Fruit fly (Drosophila melanogaster) whole organism, embryonic: Measurements from ENCODE around the gene Snm1.

ENCODE experiments used
- Antp ChIP-seq: fragments of 200-800 bp; sonication (Bioruptor generic); optimal IDR thresholded peaks from 3 replicates; lab custom pipeline; 2016; ENCODE audit warnings: missing biosample characterization, missing genetic modification characterization
- Atf-2 ChIP-seq: fragments of 200-800 bp; sonication (Bioruptor generic); optimal IDR thresholded peaks from 2 replicates; lab custom pipeline; 2016; ENCODE audit warnings: missing biosample characterization, missing genetic modification characterization
- C15 ChIP-seq: fragments of 200-800 bp; sonication (Bioruptor generic); IDR thresholded peaks from 3 replicates; pipeline ENCODE4 v1.3.6; 2022; ENCODE audit warnings: missing biosample characterization, missing genetic modification characterization
- CG10267 ChIP-seq: fragments of 200-800 bp; sonication (Bioruptor generic); optimal IDR thresholded peaks from 2 replicates; lab custom pipeline; 2018; ENCODE audit warnings: missing biosample characterization, mild to moderate bottlenecking, missing genetic modification characterization, moderate library complexity
- CG10366 ChIP-seq: fragments of 200-800 bp; sonication (Bioruptor generic); IDR thresholded peaks from 2 replicates; pipeline ENCODE4 v1.3.6; 2022; ENCODE audit warnings: missing biosample characterization, missing genetic modification characterization
- CG10654 ChIP-seq: fragments of 200-800 bp; sonication (Bioruptor generic); optimal IDR thresholded peaks from 2 replicates; lab custom pipeline; 2016; ENCODE audit warnings: missing biosample characterization, missing genetic modification characterization
- CG11560 ChIP-seq: fragments of 200-800 bp; sonication (Bioruptor generic); IDR thresholded peaks from 3 replicates; pipeline ENCODE4 v1.3.6; 2022; ENCODE audit warnings: missing biosample characterization, missing genetic modification characterization
- CG12219 ChIP-seq: fragments of 200-800 bp; sonication (Bioruptor generic); optimal IDR thresholded peaks from 3 replicates; lab custom pipeline; 2018; ENCODE audit warnings: missing biosample characterization, mild to moderate bottlenecking, missing genetic modification characterization
- CG12659 ChIP-seq: fragments of 200-800 bp; sonication (Bioruptor generic); optimal IDR thresholded peaks from 3 replicates; lab custom pipeline; 2017; ENCODE audit warnings: mild to moderate bottlenecking, missing biosample characterization, missing genetic modification reagents, missing genetic modification characterization
- CG13296 ChIP-seq: fragments of 200-800 bp; sonication (Bioruptor generic); optimal IDR thresholded peaks from 3 replicates; lab custom pipeline; 2018; ENCODE audit warnings: missing biosample characterization, mild to moderate bottlenecking, missing genetic modification characterization
- CG13775 ChIP-seq: fragments of 200-800 bp; sonication (Bioruptor generic); optimal IDR thresholded peaks from 3 replicates; lab custom pipeline; 2017; ENCODE audit warnings: missing biosample characterization, mild to moderate bottlenecking, missing genetic modification characterization
- CG14050 ChIP-seq: fragments of 200-800 bp; sonication (Bioruptor generic); IDR thresholded peaks from 3 replicates; pipeline ENCODE4 v1.3.6; 2022; ENCODE audit warnings: missing biosample characterization, missing genetic modification characterization
- CG14667 ChIP-seq: fragments of 200-800 bp; sonication (Bioruptor generic); IDR thresholded peaks from 2 replicates; pipeline ENCODE4 v1.3.6; 2022; ENCODE audit warnings: missing biosample characterization, missing genetic modification characterization
- CG15601 ChIP-seq: fragments of 200-800 bp; sonication (Bioruptor generic); optimal IDR thresholded peaks from 3 replicates; lab custom pipeline; 2019; ENCODE audit warnings: missing biosample characterization, mild to moderate bottlenecking, missing genetic modification characterization, moderate library complexity
- CG16813 ChIP-seq: fragments of 200-800 bp; sonication (Bioruptor generic); IDR thresholded peaks from 3 replicates; pipeline ENCODE4 v1.3.6; 2022; ENCODE audit warnings: missing biosample characterization, missing genetic modification characterization; ENCODE audit not compliant: partially characterized antibody
- CG16815 ChIP-seq: fragments of 200-800 bp; sonication (Bioruptor generic); optimal IDR thresholded peaks from 3 replicates; lab custom pipeline; 2017; ENCODE audit warnings: missing biosample characterization, mild to moderate bottlenecking, missing genetic modification characterization
- CG6689 ChIP-seq: fragments of 200-800 bp; sonication (Bioruptor generic); IDR thresholded peaks from 2 replicates; pipeline ENCODE4 v1.3.6; 2022; ENCODE audit warnings: missing biosample characterization, missing genetic modification characterization
- CG8388 ChIP-seq: fragments of 200-800 bp; sonication (Bioruptor generic); optimal IDR thresholded peaks from 2 replicates; lab custom pipeline; 2019; ENCODE audit warnings: missing biosample characterization, mild to moderate bottlenecking, missing genetic modification characterization, moderate library complexity
- CG9932 ChIP-seq: fragments of 200-800 bp; sonication (Bioruptor generic); IDR thresholded peaks from 2 replicates; pipeline ENCODE4 v1.3.6; 2022; ENCODE audit warnings: missing biosample characterization, missing genetic modification characterization
- Chrac-16 ChIP-seq: fragments of 200-800 bp; sonication (Bioruptor generic); optimal IDR thresholded peaks from 3 replicates; lab custom pipeline; 2016; ENCODE audit warnings: missing biosample characterization, missing genetic modification characterization
- CrebB ChIP-seq: fragments of 200-800 bp; sonication (Bioruptor generic); optimal IDR thresholded peaks from 3 replicates; lab custom pipeline; 2018; ENCODE audit warnings: missing biosample characterization, mild to moderate bottlenecking, missing genetic modification characterization
- Dfd ChIP-seq, 2 experiments: fragments of >200 bp; optimal IDR thresholded peaks; 2 replicates each; lab custom pipeline; 2017; ENCODE audit warnings: missing biosample characterization in 2 of 2, missing genetic modification characterization in 2 of 2
- Dp ChIP-seq: fragments of 200-800 bp; sonication (Bioruptor generic); optimal IDR thresholded peaks from 2 replicates; lab custom pipeline; 2018; ENCODE audit warnings: missing biosample characterization, mild to moderate bottlenecking, missing genetic modification characterization, moderate library complexity
- Elba2 ChIP-seq: fragments of 200-800 bp; sonication (Bioruptor generic); optimal IDR thresholded peaks from 3 replicates; lab custom pipeline; 2016; ENCODE audit warnings: missing biosample characterization, missing genetic modification characterization
- Hr78 ChIP-seq, 2 experiments: fragments of 200-800 bp in 1 of 2; fragments of >200 bp in 1 of 2; sonication (Bioruptor generic) in 1 of 2; optimal IDR thresholded peaks; 2 replicates each; lab custom pipeline; 2017 to 2019; ENCODE audit warnings: missing biosample characterization in 2 of 2, missing genetic modification characterization in 2 of 2, mild to moderate bottlenecking in 1 of 2, moderate library complexity in 1 of 2
- Nf-YB ChIP-seq: fragments of 200-800 bp; sonication (Bioruptor generic); optimal IDR thresholded peaks from 3 replicates; lab custom pipeline; 2019; ENCODE audit warnings: missing biosample characterization, mild to moderate bottlenecking, missing genetic modification characterization, moderate library complexity
- Ravus ChIP-seq: fragments of 200-800 bp; sonication (Bioruptor generic); IDR thresholded peaks from 2 replicates; pipeline ENCODE4 v1.3.6; 2022; ENCODE audit warnings: missing biosample characterization, missing genetic modification characterization
- Rfx ChIP-seq: fragments of 200-800 bp; sonication (Bioruptor generic); IDR thresholded peaks from 2 replicates; pipeline ENCODE4 v1.3.6; 2022; ENCODE audit warnings: missing biosample characterization, missing genetic modification characterization
- Side ChIP-seq: fragments of 200-800 bp; sonication (Bioruptor generic); optimal IDR thresholded peaks from 2 replicates; lab custom pipeline; 2016; ENCODE audit warnings: missing biosample characterization, missing genetic modification characterization
- Taf1 ChIP-seq: fragments of 200-800 bp; sonication (Bioruptor generic); IDR thresholded peaks from 2 replicates; pipeline ENCODE4 v1.3.6; 2022; ENCODE audit warnings: missing biosample characterization, missing genetic modification characterization
- ap ChIP-seq: fragments of 200-800 bp; sonication (Bioruptor generic); IDR thresholded peaks from 2 replicates; pipeline ENCODE4 v1.3.6; 2022; ENCODE audit warnings: missing biosample characterization, missing genetic modification characterization
- bbx ChIP-seq: fragments of 200-800 bp; sonication (Bioruptor generic); IDR thresholded peaks from 2 replicates; pipeline ENCODE4 v1.3.6; 2022; ENCODE audit warnings: missing biosample characterization, missing genetic modification characterization; ENCODE audit not compliant: partially characterized antibody
- bsh ChIP-seq, 2 experiments: fragments of 200-800 bp; sonication (Bioruptor generic); optimal IDR thresholded peaks; 2 replicates each; lab custom pipeline; 2017 to 2018; ENCODE audit warnings: mild to moderate bottlenecking in 2 of 2, missing biosample characterization in 2 of 2, missing genetic modification characterization in 2 of 2, moderate library complexity in 1 of 2
- chif ChIP-seq, 2 experiments: fragments of 200-800 bp; sonication (Bioruptor generic); optimal IDR thresholded peaks; 3 replicates each; lab custom pipeline; 2016; ENCODE audit warnings: missing biosample characterization in 2 of 2, missing genetic modification characterization in 2 of 2
- crc ChIP-seq: fragments of 200-800 bp; sonication (Bioruptor generic); optimal IDR thresholded peaks from 2 replicates; lab custom pipeline; 2016; ENCODE audit warnings: missing biosample characterization, missing genetic modification characterization
- ewg ChIP-seq: fragments of 200-800 bp; sonication (Bioruptor generic); optimal IDR thresholded peaks from 3 replicates; lab custom pipeline; 2017; ENCODE audit warnings: mild to moderate bottlenecking, missing biosample characterization, missing genetic modification reagents, missing genetic modification characterization
- grau ChIP-seq: fragments of 200-800 bp; optimal IDR thresholded peaks from 3 replicates; lab custom pipeline; 2019; ENCODE audit warnings: missing biosample characterization, mild to moderate bottlenecking, missing genetic modification characterization, moderate library complexity
- h ChIP-seq: fragments of >200 bp; optimal IDR thresholded peaks from 2 replicates; lab custom pipeline; 2017
- hkb ChIP-seq, 2 experiments: fragments of 200-800 bp in 1 of 2; fragments of >200 bp in 1 of 2; sonication (Bioruptor generic) in 1 of 2; IDR thresholded peaks in 1 of 2; optimal IDR thresholded peaks in 1 of 2; 2 replicates each; pipeline versions ENCODE4 v1.3.6 to Lab custom; 2017 to 2022; ENCODE audit warnings: missing biosample characterization in 1 of 2, missing genetic modification characterization in 1 of 2
- lbe ChIP-seq: fragments of 200-800 bp; sonication (Bioruptor generic); optimal IDR thresholded peaks from 2 replicates; lab custom pipeline; 2016; ENCODE audit warnings: missing biosample characterization, mild to moderate bottlenecking, missing genetic modification characterization
- lola ChIP-seq, 3 experiments: fragments of >200 bp in 2 of 3; fragments of 200-800 bp in 1 of 3; sonication (Bioruptor generic) in 1 of 3; optimal IDR thresholded peaks; 2 replicates each; lab custom pipeline; 2017 to 2019; ENCODE audit warnings: missing biosample characterization in 3 of 3, missing genetic modification characterization in 3 of 3, mild to moderate bottlenecking in 1 of 3, moderate library complexity in 1 of 3
- nmo ChIP-seq: fragments of 200-800 bp; sonication (Bioruptor generic); optimal IDR thresholded peaks from 2 replicates; lab custom pipeline; 2018; ENCODE audit warnings: missing biosample characterization, mild to moderate bottlenecking, missing genetic modification characterization, moderate library complexity
- odd ChIP-seq: fragments of 200-800 bp; sonication (Bioruptor generic); optimal IDR thresholded peaks from 2 replicates; lab custom pipeline; 2017; ENCODE audit warnings: missing biosample characterization, mild to moderate bottlenecking, missing genetic modification characterization
- prd ChIP-seq, 3 experiments: fragments of >200 bp in 2 of 3; fragments of 200-800 bp in 1 of 3; sonication (Bioruptor generic) in 1 of 3; optimal IDR thresholded peaks in 2 of 3; IDR thresholded peaks in 1 of 3; 2 replicates in 2 of 3; 3 replicates in 1 of 3; pipeline versions ENCODE4 v1.3.6 to Lab custom; 2017 to 2022; ENCODE audit warnings: missing biosample characterization in 1 of 3, missing genetic modification characterization in 1 of 3
- psq ChIP-seq: fragments of 200-800 bp; sonication (Bioruptor generic); optimal IDR thresholded peaks from 2 replicates; lab custom pipeline; 2017; ENCODE audit warnings: missing biosample characterization, missing genetic modification characterization
- sd ChIP-seq: fragments of 200-800 bp; sonication (Bioruptor generic); optimal IDR thresholded peaks from 3 replicates; lab custom pipeline; 2018; ENCODE audit warnings: missing biosample characterization, mild to moderate bottlenecking, missing genetic modification characterization, moderate library complexity
- sna ChIP-seq: fragments of 200-800 bp; sonication (Bioruptor generic); IDR thresholded peaks from 2 replicates; pipeline ENCODE4 v1.3.6; 2022; ENCODE audit warnings: missing biosample characterization, missing genetic modification characterization; ENCODE audit not compliant: partially characterized antibody
- tin ChIP-seq: fragments of 200-800 bp; sonication (Bioruptor generic); optimal IDR thresholded peaks from 3 replicates; lab custom pipeline; 2016; ENCODE audit warnings: missing biosample characterization, missing genetic modification characterization
- tll ChIP-seq, 2 experiments: fragments of 200-800 bp in 1 of 2; fragments of >200 bp in 1 of 2; sonication (Bioruptor generic) in 1 of 2; optimal IDR thresholded peaks; 2 replicates each; lab custom pipeline; 2017 to 2019; ENCODE audit warnings: missing biosample characterization in 2 of 2, missing genetic modification characterization in 2 of 2, mild to moderate bottlenecking in 1 of 2, moderate library complexity in 1 of 2

The Snm1 gene

DNA sequence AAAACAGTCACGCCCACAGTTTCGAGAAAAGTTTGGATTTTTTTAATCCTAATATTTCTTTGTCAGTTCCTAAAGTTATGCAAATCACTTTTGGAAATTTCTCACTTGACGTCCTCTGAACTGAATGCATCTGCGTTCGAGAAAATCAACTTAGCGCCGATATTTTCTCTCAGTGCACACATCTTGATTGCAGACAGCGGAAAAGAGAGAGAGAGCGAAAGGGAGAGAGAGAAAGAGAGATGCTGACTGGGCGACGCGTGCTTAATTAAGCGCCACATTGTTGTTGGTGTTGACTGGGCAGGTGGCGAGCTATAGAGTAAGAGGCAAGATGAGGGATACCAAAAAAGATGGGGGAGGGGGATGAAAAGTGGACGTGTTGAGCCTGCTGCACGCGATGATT, 36.3 kb upstream of the Snm1 start (continued):
- no peak for TF ChIP-seq tll (GFP tag; optimal IDR thresholded peaks at IDR 0.05; lab: Kevin White, UChicago)
- TF ChIP-seq lbe (GFP tag; lab: Kevin White, UChicago): no peak
- no peak for TF ChIP-seq Nf-YB (GFP tag; lab: Kevin White, UChicago)
- no peak for TF ChIP-seq h (lab: Kevin White, UChicago)
- TF ChIP-seq CG11560 (tag; lab: Robert Waterston, UW): no peak
- TF ChIP-seq Ravus (GFP tag; lab: Robert Waterston, UW): no peak; the same call in 1 of the 2 replicates
- peak; percentile 35 for TF ChIP-seq tin (GFP tag; lab: Kevin White, UChicago)
- TF ChIP-seq CG9932 (GFP tag; lab: Robert Waterston, UW): no peak
- TF ChIP-seq Atf-2 (GFP tag; lab: Kevin White, UChicago): peak; percentile 44
- TF ChIP-seq ewg (GFP tag; lab: Kevin White, UChicago): peak; percentile 30
- TF ChIP-seq chif (GFP tag; optimal IDR thresholded peaks at IDR 0.05; lab: Kevin White, UChicago): peak in 1 of 2 experiments; percentile 56
- peak; percentile 39 for TF ChIP-seq Chrac-16 (GFP tag; lab: Kevin White, UChicago)
- TF ChIP-seq CG8388 (GFP tag; lab: Kevin White, UChicago): peak; percentile 59
- TF ChIP-seq CG14050 (GFP tag; lab: Robert Waterston, UW): peak; percentile 9; the same call in 1 of the 3 replicates
- no peak for TF ChIP-seq sna (GFP tag; lab: Robert Waterston, UW)
- peak in 1 of 2 experiments; percentile 65 for TF ChIP-seq bsh (GFP tag; optimal IDR thresholded peaks at IDR 0.05; lab: Kevin White, UChicago)
- no peak for TF ChIP-seq Hr78 (GFP tag; optimal IDR thresholded peaks at IDR 0.05; lab: Kevin White, UChicago)
- no peak for TF ChIP-seq CG14667
- no peak for TF ChIP-seq C15 (GFP tag; lab: Robert Waterston, UW)
- TF ChIP-seq CG12219 (GFP tag; lab: Kevin White, UChicago): no peak
- TF ChIP-seq Taf1 (GFP tag; lab: Robert Waterston, UW): no peak
- peak; percentile 47 for TF ChIP-seq Rfx (GFP tag; lab: Robert Waterston, UW)
- no peak for TF ChIP-seq CrebB (tag; lab: Kevin White, UChicago)
- TF ChIP-seq CG15601 (tag; lab: Kevin White, UChicago): peak; percentile 29
- no peak for TF ChIP-seq CG13775 (GFP tag; lab: Kevin White, UChicago)
- no peak for TF ChIP-seq CG13296 (GFP tag; lab: Kevin White, UChicago)
- TF ChIP-seq psq (GFP tag; lab: Kevin White, UChicago): no peak
- peak; percentile 42 for TF ChIP-seq CG12659 (GFP tag; lab: Kevin White, UChicago)
- TF ChIP-seq prd (optimal IDR thresholded peaks at IDR 0.05; lab: Kevin White, UChicago): no peak
- TF ChIP-seq prd (GFP tag; IDR thresholded peaks at IDR 0.05; lab: Robert Waterston, UW): peak; percentile 22; the same call in 1 of the 3 replicates
- TF ChIP-seq grau (tag; lab: Kevin White, UChicago): peak; percentile 43
- peak; percentile 44 for TF ChIP-seq Side (GFP tag; lab: Kevin White, UChicago)
- TF ChIP-seq CG16815 (GFP tag; lab: Kevin White, UChicago): peak; percentile 21
- peak; percentile 23; the same call in 1 of the 2 replicates for TF ChIP-seq CG6689 (GFP tag; lab: Robert Waterston, UW)
- TF ChIP-seq crc: peak; percentile 19
- TF ChIP-seq lola (GFP tag; optimal IDR thresholded peaks at IDR 0.05; lab: Kevin White, UChicago): peak in 1 of 3 experiments; percentile 50
- peak; percentile 5 for TF ChIP-seq sd (tag; lab: Kevin White, UChicago)
- TF ChIP-seq CG10654: peak; percentile 4
- TF ChIP-seq bbx (GFP tag; lab: Robert Waterston, UW): no peak
- TF ChIP-seq nmo (GFP tag; lab: Kevin White, UChicago): peak; percentile 49
- no peak for TF ChIP-seq CG16813 (GFP tag; lab: Robert Waterston, UW)
- 0 out of 2 replicates have a peak, but pooled peaks have one; percentile 37 for TF ChIP-seq ap
- TF ChIP-seq hkb (optimal IDR thresholded peaks at IDR 0.05; lab: Kevin White, UChicago): no peak
- TF ChIP-seq hkb (GFP tag; IDR thresholded peaks at IDR 0.05; lab: Robert Waterston, UW): peak; percentile 69
- TF ChIP-seq Antp (GFP tag; lab: Kevin White, UChicago): peak; percentile 71
- TF ChIP-seq Dp (GFP tag; lab: Kevin White, UChicago): no peak
- peak; percentile 36 for TF ChIP-seq CG10267 (tag; lab: Kevin White, UChicago)
- TF ChIP-seq CG10366 (GFP tag; lab: Robert Waterston, UW): peak; percentile 67
- TF ChIP-seq Dfd (GFP tag; optimal IDR thresholded peaks at IDR 0.05; lab: Kevin White, UChicago): no peak
- no peak for TF ChIP-seq Elba2 (GFP tag; lab: Kevin White, UChicago)
- peak; percentile 21 for TF ChIP-seq odd (GFP tag; lab: Kevin White, UChicago)
